Worm (Caenorhabditis elegans) whole organism, L2 larva: ENCODE results near the gene F46F2.5.

Experiments
- nhr-6 ChIP-seq: fragments of 150-350 bp; optimal IDR thresholded peaks from 2 replicates; lab custom pipeline; 2014; ENCODE audit warnings: missing biosample characterization, missing genetic modification characterization
- nhr-77 ChIP-seq: fragments of 150-350 bp; optimal IDR thresholded peaks from 2 replicates; lab custom pipeline; 2014; ENCODE audit warnings: missing biosample characterization, missing genetic modification characterization

- TF ChIP-seq nhr-77 (tag; lab: Kevin White, UChicago) (no peak), nhr-6 (no peak)
Observed at ce11 chrX:15224128-15224527, 38.4 kb upstream of the F46F2.5 start.
